Fruit fly (Drosophila melanogaster) S2 (cell line): ENCODE data around the gene CG44174.

Experiments used
- CG8478 ChIP-seq: fragments of >200 bp; optimal IDR thresholded peaks from 2 replicates; lab custom pipeline; 2018
- CTCF ChIP-seq, 2 experiments: fragments of >200 bp; optimal IDR thresholded peaks; 2 replicates each; lab custom pipeline; 2018

DNA sequence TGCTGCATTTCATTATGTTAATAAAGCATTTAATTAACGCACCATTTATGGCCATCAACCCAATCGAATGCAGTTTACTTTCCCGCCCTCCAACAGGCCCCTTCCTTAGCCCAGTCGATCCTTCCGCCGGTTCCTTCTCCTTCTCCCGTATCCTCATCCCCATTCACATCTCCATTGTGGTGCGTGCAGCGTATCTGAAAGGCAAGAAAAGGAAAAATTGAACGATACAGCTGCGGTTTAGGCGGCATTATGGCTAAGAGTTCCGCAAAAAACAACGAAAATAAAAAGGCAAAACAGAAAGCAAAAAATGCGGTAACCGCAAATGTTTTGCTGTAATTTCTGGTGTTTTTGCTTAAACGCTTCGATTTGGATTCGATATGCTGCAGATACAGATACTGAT, 43.5 kb downstream of the CG44174 start:
- TF ChIP-seq CG8478 (lab: Kevin White, UChicago) (no peak), CTCF (optimal IDR thresholded peaks at IDR 0.05; lab: Kevin White, UChicago) (no peak)
